Worm (Caenorhabditis elegans) whole organism, late embryonic: Measurements from ENCODE around the gene C49F5.5.

ENCODE experiments used
- C38D4.7 ChIP-seq: fragments of 200-800 bp; sonication (Bioruptor generic); optimal IDR thresholded peaks from 2 replicates; lab custom pipeline; 2018; ENCODE audit warnings: mild to moderate bottlenecking, missing genetic modification characterization, moderate library complexity, missing compliant biosample characterization
- T23F11.4 ChIP-seq: fragments of 200-800 bp; sonication (Bioruptor generic); optimal IDR thresholded peaks from 2 replicates; lab custom pipeline; 2018; ENCODE audit warnings: mild to moderate bottlenecking, missing genetic modification characterization, missing compliant biosample characterization
- ceh-31 ChIP-seq: sonication (generic microtip); optimal IDR thresholded peaks from 2 replicates; lab custom pipeline; 2016; ENCODE audit warnings: missing genetic modification characterization, missing compliant biosample characterization
- ceh-48 ChIP-seq: sonication (generic microtip); optimal IDR thresholded peaks from 2 replicates; lab custom pipeline; 2016; ENCODE audit warnings: missing genetic modification characterization, inconsistent platforms, missing compliant biosample characterization
- hlh-13 ChIP-seq: fragments of 200-800 bp; sonication (Bioruptor generic); optimal IDR thresholded peaks from 2 replicates; lab custom pipeline; 2018; ENCODE audit warnings: mild to moderate bottlenecking, missing genetic modification characterization, missing compliant biosample characterization
- madf-2 ChIP-seq: sonication (generic microtip); optimal IDR thresholded peaks from 2 replicates; lab custom pipeline; 2017; ENCODE audit warnings: missing genetic modification characterization, missing compliant biosample characterization
- nfya-1 ChIP-seq: sonication (generic microtip); optimal IDR thresholded peaks from 2 replicates; lab custom pipeline; 2017; ENCODE audit warnings: missing genetic modification characterization, mild to moderate bottlenecking, missing compliant biosample characterization, antibody characterized with exemption, moderate library complexity
- pha-4 ChIP-seq: fragments of 150-350 bp; optimal IDR thresholded peaks from 2 replicates; lab custom pipeline; 2018; ENCODE audit warnings: missing biosample characterization, missing genetic modification reagents, missing genetic modification characterization
- pqm-1 ChIP-seq: sonication (generic microtip); optimal IDR thresholded peaks from 2 replicates; lab custom pipeline; 2016; ENCODE audit warnings: missing genetic modification characterization, missing compliant biosample characterization
- sox-4 ChIP-seq: sonication (generic microtip); optimal IDR thresholded peaks from 2 replicates; lab custom pipeline; 2017; ENCODE audit warnings: mild to moderate bottlenecking, missing genetic modification characterization, inconsistent platforms, missing compliant biosample characterization

DNA sequence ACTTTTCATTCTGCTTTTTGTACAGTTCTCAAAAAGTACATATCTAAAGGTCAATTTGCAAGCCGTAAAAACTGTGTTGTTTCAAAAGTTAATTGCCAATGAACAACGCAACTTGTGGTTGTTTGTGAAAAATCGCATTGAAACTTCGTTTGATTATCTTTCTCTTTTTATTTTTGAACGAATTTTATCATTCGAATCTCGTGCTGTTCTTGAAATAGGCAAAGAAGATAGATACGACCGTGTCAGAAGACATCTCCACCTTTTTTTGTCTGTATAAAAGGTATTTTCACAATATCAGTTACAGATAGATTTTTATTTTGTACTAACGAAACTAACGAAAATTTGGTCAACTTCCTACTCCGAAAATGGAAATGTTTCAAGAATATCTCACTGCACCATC is 8.5 kb downstream of the C49F5.5 start, which contains the start of gene C49F5.7:
- TF ChIP-seq madf-2 (tag; lab: Kevin White, UChicago) (no peak), ceh-48 (tag; lab: Kevin White, UChicago) (no peak), hlh-13 (no peak), C38D4.7 (GFP tag; lab: Kevin White, UChicago) (no peak), T23F11.4 (GFP tag; lab: Kevin White, UChicago) (no peak), pha-4 (no peak), nfya-1 (tag; lab: Kevin White, UChicago) (no peak), pqm-1 (tag; lab: Kevin White, UChicago) (no peak), sox-4 (tag; lab: Kevin White, UChicago) (no peak), ceh-31 (tag; lab: Kevin White, UChicago) (no peak)
